Fruit fly (Drosophila melanogaster) whole organism, prepupa: ENCODE measurements around the gene CG4020.

Source experiments
- Blimp-1 ChIP-seq: fragments of 200-800 bp; sonication (Bioruptor generic); optimal IDR thresholded peaks from 3 replicates; lab custom pipeline; 2017; ENCODE audit warnings: missing biosample characterization, missing genetic modification characterization, mild to moderate bottlenecking, moderate library complexity, missing genetic modification reagents
- CG10631 ChIP-seq: fragments of 200-800 bp; sonication (Bioruptor generic); optimal IDR thresholded peaks from 2 replicates; lab custom pipeline; 2016; ENCODE audit warnings: missing biosample characterization, missing genetic modification characterization
- CG11902 ChIP-seq: fragments of 200-800 bp; sonication (Bioruptor generic); optimal IDR thresholded peaks from 3 replicates; lab custom pipeline; 2016; ENCODE audit warnings: missing biosample characterization, missing genetic modification characterization
- CG34406 ChIP-seq: fragments of 200-800 bp; sonication (Bioruptor generic); optimal IDR thresholded peaks from 3 replicates; lab custom pipeline; 2016; ENCODE audit warnings: missing biosample characterization, missing genetic modification characterization
- CG4318 ChIP-seq: fragments of 200-800 bp; sonication (Bioruptor generic); optimal IDR thresholded peaks from 3 replicates; lab custom pipeline; 2017; ENCODE audit warnings: missing biosample characterization, mild to moderate bottlenecking, missing genetic modification characterization
- Ets21C ChIP-seq: fragments of 200-800 bp; sonication (Bioruptor generic); optimal IDR thresholded peaks from 3 replicates; lab custom pipeline; 2016; ENCODE audit warnings: missing biosample characterization, missing genetic modification characterization
- Hr38 ChIP-seq: sonication (Bioruptor generic); optimal IDR thresholded peaks from 2 replicates; lab custom pipeline; 2016; ENCODE audit warnings: missing biosample characterization, missing genetic modification characterization
- Sox102F ChIP-seq: fragments of 200-800 bp; sonication (Bioruptor generic); optimal IDR thresholded peaks from 2 replicates; lab custom pipeline; 2016; ENCODE audit warnings: missing biosample characterization, mild to moderate bottlenecking, missing genetic modification characterization
- Sox15 ChIP-seq: fragments of 200-800 bp; sonication (Bioruptor generic); optimal IDR thresholded peaks from 3 replicates; lab custom pipeline; 2016; ENCODE audit warnings: missing biosample characterization, missing genetic modification characterization
- acj6 ChIP-seq: fragments of 200-800 bp; sonication (Bioruptor generic); optimal IDR thresholded peaks from 3 replicates; lab custom pipeline; 2016; ENCODE audit warnings: missing biosample characterization, missing genetic modification characterization
- topi ChIP-seq: fragments of 200-800 bp; sonication (Bioruptor generic); optimal IDR thresholded peaks from 3 replicates; lab custom pipeline; 2016; ENCODE audit warnings: missing biosample characterization, missing genetic modification characterization

DNA sequence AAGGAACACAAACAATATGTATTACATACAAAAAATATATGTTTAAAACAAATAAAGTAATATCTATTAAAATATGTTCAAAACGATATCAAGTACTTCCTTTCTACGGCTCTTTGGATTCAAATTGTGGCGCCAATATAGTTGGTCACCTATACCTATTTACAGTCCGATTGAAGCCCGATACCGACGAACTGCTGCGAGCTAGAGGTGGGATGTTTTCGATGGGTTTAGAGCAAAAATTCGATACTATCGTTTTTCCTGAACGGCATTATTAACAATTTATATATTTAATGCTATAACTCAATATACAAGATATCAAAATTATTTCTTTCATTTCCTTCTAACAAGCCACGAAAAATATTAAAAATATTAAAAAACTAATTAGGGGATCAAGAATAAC lies 36.3 kb downstream of the CG4020 start:
- TF ChIP-seq CG34406 (GFP tag; lab: Kevin White, UChicago) (no peak), Blimp-1 (GFP tag; lab: Kevin White, UChicago) (no peak), topi (GFP tag; lab: Kevin White, UChicago) (no peak), acj6 (GFP tag; lab: Kevin White, UChicago) (no peak), Sox102F (no peak), Ets21C (GFP tag; lab: Kevin White, UChicago) (no peak), Sox15 (GFP tag; lab: Kevin White, UChicago) (no peak), Hr38 (GFP tag; lab: Kevin White, UChicago) (no peak), CG11902 (GFP tag; lab: Kevin White, UChicago) (no peak), CG10631 (no peak), CG4318 (GFP tag; lab: Kevin White, UChicago) (no peak)
